Worm (Caenorhabditis elegans): ENCODE measurements around the gene W10G11.2.

W10G11.2 gene

ce11 chrII:3547282-3547681, 14.2 kb downstream of the W10G11.2 start:
- TF ChIP-seq fkh-2 (tag; optimal IDR thresholded peaks at IDR 0.05) (no peak), nhr-28 (tag; optimal IDR thresholded peaks at IDR 0.05) (no peak), pha-4 (tag; optimal IDR thresholded peaks at IDR 0.05) (no peak), egl-5 (tag; optimal IDR thresholded peaks at IDR 0.05) (no peak), eor-1 (tag; optimal IDR thresholded peaks at IDR 0.05) (no peak), nhr-23 (tag; optimal IDR thresholded peaks at IDR 0.05) (peak; percentile 29), nhr-25 (tag; optimal IDR thresholded peaks at IDR 0.05) (no peak), nhr-77 (tag; optimal IDR thresholded peaks at IDR 0.05) (no peak), nfya-1 (tag; optimal IDR thresholded peaks at IDR 0.05; ENCODE audit: insufficient read depth) (peak; percentile 70), elt-2 (tag; optimal IDR thresholded peaks at IDR 0.05) (no peak), ceh-28 (tag; optimal IDR thresholded peaks at IDR 0.05) (no peak), elt-3 (tag; optimal IDR thresholded peaks at IDR 0.05) (no peak), ceh-82 (tag; optimal IDR thresholded peaks at IDR 0.05) (no peak), ztf-4 (tag; optimal IDR thresholded peaks at IDR 0.05) (no peak), ZK546.5 (tag; optimal IDR thresholded peaks at IDR 0.05) (no peak), lin-39 (tag; optimal IDR thresholded peaks at IDR 0.05) (peak; percentile 71), ztf-11 (tag; optimal IDR thresholded peaks at IDR 0.05) (no peak), zag-1 (tag; optimal IDR thresholded peaks at IDR 0.05) (no peak), skn-1 (tag; optimal IDR thresholded peaks at IDR 0.05) (peak; percentile 6), R02D3.7 (tag; optimal IDR thresholded peaks at IDR 0.05) (no peak), lsy-12 (tag; optimal IDR thresholded peaks at IDR 0.05) (no peak), hmg-11 (tag; optimal IDR thresholded peaks at IDR 0.05) (peak; percentile 81), mml-1 (tag; optimal IDR thresholded peaks at IDR 0.05) (no peak), pqm-1 (tag; optimal IDR thresholded peaks at IDR 0.05) (no peak), mdl-1 (tag; optimal IDR thresholded peaks at IDR 0.05) (no peak), tbx-2 (tag; optimal IDR thresholded peaks at IDR 0.05) (no peak), elt-1 (tag; optimal IDR thresholded peaks at IDR 0.05) (peak; percentile 23), ceh-9 (tag; optimal IDR thresholded peaks at IDR 0.05) (no peak), lin-15B (tag; optimal IDR thresholded peaks at IDR 0.05) (peak; percentile 81), fkh-10 (GFP tag; optimal IDR thresholded peaks at IDR 0.05) (no peak), egl-27 (tag; optimal IDR thresholded peaks at IDR 0.05) (no peak)

- no peak for TF ChIP-seq nhr-237 (tag; optimal IDR thresholded peaks at IDR 0.05)
- no peak for TF ChIP-seq nhr-67 (tag; optimal IDR thresholded peaks at IDR 0.05)
- no peak for TF ChIP-seq fkh-10 (GFP tag; optimal IDR thresholded peaks at IDR 0.05)
- no peak for TF ChIP-seq lsy-12 (tag; optimal IDR thresholded peaks at IDR 0.05)
- no peak for TF ChIP-seq elt-3 (tag; optimal IDR thresholded peaks at IDR 0.05)
- TF ChIP-seq fkh-2 (tag; optimal IDR thresholded peaks at IDR 0.05): no peak
- TF ChIP-seq nhr-23 (tag; optimal IDR thresholded peaks at IDR 0.05): no peak
- TF ChIP-seq elt-1 (tag; optimal IDR thresholded peaks at IDR 0.05): no peak
- no peak for TF ChIP-seq lin-15B (tag; optimal IDR thresholded peaks at IDR 0.05)
- no peak for TF ChIP-seq mdl-1 (tag; optimal IDR thresholded peaks at IDR 0.05)
- TF ChIP-seq ceh-9 (tag; optimal IDR thresholded peaks at IDR 0.05): no peak
- no peak for TF ChIP-seq fos-1 (tag; optimal IDR thresholded peaks at IDR 0.05)
- no peak for TF ChIP-seq pha-4 (tag; optimal IDR thresholded peaks at IDR 0.05)
- TF ChIP-seq ceh-16 (tag; optimal IDR thresholded peaks at IDR 0.05): no peak
- TF ChIP-seq nhr-77 (tag; optimal IDR thresholded peaks at IDR 0.05): no peak
- no peak for TF ChIP-seq jun-1 (tag; optimal IDR thresholded peaks at IDR 0.05)
- TF ChIP-seq sea-2 (GFP tag; optimal IDR thresholded peaks at IDR 0.05): no peak
Measured at ce11 chrII:3546381-3546931, 15.0 kb downstream of the W10G11.2 start, which contains the start of gene apd-3. apd-3 (minus strand) TSS chrII:3546431.

ce11 chrII:3540151-3540550, 21.3 kb downstream of the W10G11.2 start:
- TF ChIP-seq elt-2 (tag; optimal IDR thresholded peaks at IDR 0.05): no peak

ce11 chrII:3528256-3528655, 33.2 kb downstream of the W10G11.2 start, which contains the start of gene ncs-6:
ncs-6 (minus strand) TSS chrII:3528516.
- no peak for TF ChIP-seq ztf-11 (tag; optimal IDR thresholded peaks at IDR 0.05)
- TF ChIP-seq skn-1 (tag; optimal IDR thresholded peaks at IDR 0.05): no peak
- TF ChIP-seq ceh-28 (tag; optimal IDR thresholded peaks at IDR 0.05): no peak
- TF ChIP-seq fkh-10 (GFP tag; optimal IDR thresholded peaks at IDR 0.05): no peak

All from whole organism, L3 larva.